Worm (Caenorhabditis elegans) whole organism, young adult: Measurements from ENCODE around the gene F46C5.10.

Source experiments
- ccch-3 ChIP-seq: fragments of 200-800 bp; sonication (Bioruptor generic); optimal IDR thresholded peaks from 2 replicates; lab custom pipeline; 2018; ENCODE audit warnings: mild to moderate bottlenecking, missing genetic modification characterization, missing compliant biosample characterization
- hmg-20 ChIP-seq: fragments of 200-800 bp; sonication (Bioruptor generic); IDR thresholded peaks from 2 replicates; pipeline ENCODE4 v1.3.6; 2022; ENCODE audit warnings: missing genetic modification reagents, missing genetic modification characterization, missing compliant biosample characterization

DNA sequence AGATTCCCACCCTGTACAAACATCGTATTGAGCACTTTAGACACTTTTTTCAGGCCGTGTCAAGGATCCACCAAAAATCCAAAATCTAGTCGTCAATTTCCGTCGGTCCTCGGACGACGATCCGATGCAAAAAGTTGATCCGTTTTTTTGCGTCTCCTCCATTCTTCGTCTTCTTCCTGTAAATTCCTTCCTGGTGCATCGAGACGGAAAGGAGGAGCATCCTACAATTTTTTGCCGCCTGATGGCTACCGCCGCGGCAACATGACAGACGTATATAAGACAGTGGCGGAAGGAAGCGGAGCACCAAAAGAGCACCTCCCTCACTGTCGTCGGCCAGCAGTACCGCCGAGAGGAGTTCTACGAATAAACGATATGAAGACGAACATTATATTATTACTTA lies 18.0 kb downstream of the F46C5.10 start, which contains the start of gene appg-2:
- TF ChIP-seq hmg-20 (GFP tag; lab: Robert Waterston, UW): no peak
- no peak for TF ChIP-seq ccch-3
